Worm (Caenorhabditis elegans) whole organism, midembryonic: ENCODE results near the gene ZK896.4.

Experiments
- T22C8.4 ChIP-seq: fragments of 200-800 bp; sonication (Bioruptor generic); IDR thresholded peaks from 2 replicates; pipeline ENCODE4 v1.3.6; 2022; ENCODE audit warnings: missing genetic modification characterization, missing compliant biosample characterization
- cog-1 ChIP-seq: sonication (generic microtip); optimal IDR thresholded peaks from 2 replicates; lab custom pipeline; 2016; ENCODE audit warnings: missing genetic modification characterization, missing compliant biosample characterization
- flt-1 ChIP-seq: fragments of 200-800 bp; sonication (Bioruptor generic); IDR thresholded peaks from 2 replicates; pipeline ENCODE4 v1.3.6; 2022; ENCODE audit warnings: missing genetic modification characterization, missing compliant biosample characterization
- klf-2 ChIP-seq: fragments of 200-800 bp; sonication (Bioruptor generic); conservative IDR thresholded peaks from 2 replicates; pipeline ENCODE4 v1.3.6; 2022; ENCODE audit warnings: missing genetic modification reagents, missing genetic modification characterization, missing compliant biosample characterization
- med-1 ChIP-seq: sonication (generic microtip); optimal IDR thresholded peaks from 2 replicates; lab custom pipeline; 2017; ENCODE audit warnings: missing genetic modification characterization, mild to moderate bottlenecking, missing compliant biosample characterization, antibody characterized with exemption, missing genetic modification reagents; ENCODE audit not compliant: insufficient read depth
- ztf-23 ChIP-seq: fragments of 200-800 bp; sonication (Bioruptor generic); IDR thresholded peaks from 2 replicates; pipeline ENCODE4 v1.3.6; 2022; ENCODE audit warnings: missing genetic modification reagents, missing genetic modification characterization, missing compliant biosample characterization
- ztf-29 ChIP-seq: fragments of 200-800 bp; sonication (Bioruptor generic); IDR thresholded peaks from 2 replicates; pipeline ENCODE4 v1.3.6; 2022; ENCODE audit warnings: missing genetic modification reagents, missing genetic modification characterization, missing compliant biosample characterization

DNA sequence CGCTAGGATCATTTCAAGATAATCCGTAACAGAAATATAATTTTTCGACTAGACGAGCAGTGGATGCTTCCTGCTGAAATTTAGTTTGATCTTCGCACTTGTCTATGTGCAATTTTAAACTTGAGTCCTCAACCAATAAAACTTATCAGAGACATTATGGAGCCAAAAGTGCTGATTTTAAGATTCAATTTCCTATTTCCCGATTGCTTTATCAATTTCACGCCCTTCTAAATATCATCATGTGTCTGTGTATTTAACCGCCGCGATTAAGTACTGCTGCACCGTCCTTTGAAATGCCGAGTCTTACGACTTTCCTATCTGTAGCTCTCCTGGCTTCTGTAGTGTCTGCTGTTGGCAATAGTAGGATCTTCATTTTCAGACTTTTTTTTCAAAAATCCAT, 37.9 kb upstream of the ZK896.4 start, which contains the start of gene C32H11.4:
- TF ChIP-seq cog-1 (tag; lab: Kevin White, UChicago) (no peak), med-1 (GFP tag; lab: Kevin White, UChicago) (no peak), flt-1 (GFP tag; lab: Robert Waterston, UW) (no peak), klf-2 (GFP tag; lab: Robert Waterston, UW) (no peak), ztf-29 (GFP tag; lab: Robert Waterston, UW) (no peak), ztf-23 (GFP tag; lab: Robert Waterston, UW) (no peak), T22C8.4 (GFP tag; lab: Robert Waterston, UW) (no peak)
